Fruit fly (Drosophila melanogaster) whole organism, embryonic: ENCODE measurements around the gene cana.

Experiments used
- Aef1 ChIP-seq: fragments of 200-800 bp; sonication (Bioruptor generic); IDR thresholded peaks from 3 replicates; pipeline ENCODE4 v1.3.6; 2022; ENCODE audit warnings: missing biosample characterization, missing genetic modification characterization
- BEAF-32 ChIP-seq: fragments of 200-800 bp; sonication (Bioruptor generic); optimal IDR thresholded peaks from 3 replicates; lab custom pipeline; 2017; ENCODE audit warnings: missing biosample characterization, missing genetic modification characterization, mild to moderate bottlenecking, moderate library complexity, missing genetic modification reagents
- CG10543 ChIP-seq: fragments of 200-800 bp; sonication (Bioruptor generic); optimal IDR thresholded peaks from 3 replicates; lab custom pipeline; 2017; ENCODE audit warnings: missing biosample characterization, mild to moderate bottlenecking, missing genetic modification characterization, moderate library complexity
- CG12299 ChIP-seq: fragments of 200-800 bp; sonication (Bioruptor generic); optimal IDR thresholded peaks from 2 replicates; lab custom pipeline; 2018; ENCODE audit warnings: missing biosample characterization, mild to moderate bottlenecking, missing genetic modification characterization
- CG12659 ChIP-seq: fragments of 200-800 bp; sonication (Bioruptor generic); optimal IDR thresholded peaks from 3 replicates; lab custom pipeline; 2017; ENCODE audit warnings: mild to moderate bottlenecking, missing biosample characterization, missing genetic modification reagents, missing genetic modification characterization
- CG13123 ChIP-seq: fragments of 200-800 bp; sonication (Bioruptor generic); optimal IDR thresholded peaks from 2 replicates; lab custom pipeline; 2016; ENCODE audit warnings: missing biosample characterization, missing genetic modification characterization
- CG14667 ChIP-seq: fragments of 200-800 bp; sonication (Bioruptor generic); IDR thresholded peaks from 2 replicates; pipeline ENCODE4 v1.3.6; 2022; ENCODE audit warnings: missing biosample characterization, missing genetic modification characterization
- CG14710 ChIP-seq: fragments of 200-800 bp; sonication (Bioruptor generic); optimal IDR thresholded peaks from 3 replicates; lab custom pipeline; 2019; ENCODE audit warnings: missing biosample characterization, mild to moderate bottlenecking, missing genetic modification characterization, moderate library complexity
- CG15514 ChIP-seq: fragments of 200-800 bp; sonication (Bioruptor generic); optimal IDR thresholded peaks from 3 replicates; lab custom pipeline; 2017; ENCODE audit warnings: missing biosample characterization, missing genetic modification characterization, mild to moderate bottlenecking, moderate library complexity, missing genetic modification reagents
- CG17385 ChIP-seq: fragments of 200-800 bp; sonication (Bioruptor generic); optimal IDR thresholded peaks from 3 replicates; lab custom pipeline; 2018; ENCODE audit warnings: missing biosample characterization, mild to moderate bottlenecking, missing genetic modification characterization
- CG18619 ChIP-seq: fragments of 200-800 bp; sonication (Bioruptor generic); optimal IDR thresholded peaks from 3 replicates; lab custom pipeline; 2017; ENCODE audit warnings: missing biosample characterization, mild to moderate bottlenecking, missing genetic modification characterization
- CG34422 ChIP-seq: fragments of 200-800 bp; sonication (Bioruptor generic); IDR thresholded peaks from 3 replicates; pipeline ENCODE4 v1.3.6; 2022; ENCODE audit warnings: missing biosample characterization, missing genetic modification characterization
- CG3726 ChIP-seq: fragments of 200-800 bp; sonication (Bioruptor generic); IDR thresholded peaks from 3 replicates; pipeline ENCODE4, ENCODE4 v1.3.6; 2022; ENCODE audit warnings: missing biosample characterization, missing genetic modification characterization
- Camta ChIP-seq: fragments of 200-800 bp; sonication (Bioruptor generic); optimal IDR thresholded peaks from 2 replicates; lab custom pipeline; 2016; ENCODE audit warnings: missing biosample characterization, missing genetic modification characterization
- CrebB ChIP-seq: fragments of 200-800 bp; sonication (Bioruptor generic); optimal IDR thresholded peaks from 3 replicates; lab custom pipeline; 2018; ENCODE audit warnings: missing biosample characterization, mild to moderate bottlenecking, missing genetic modification characterization
- D ChIP-seq, 2 experiments: fragments of 200-800 bp in 1 of 2; fragments of >200 bp in 1 of 2; sonication (Bioruptor generic) in 1 of 2; optimal IDR thresholded peaks; 2 replicates in 1 of 2; 3 replicates in 1 of 2; lab custom pipeline; 2017; ENCODE audit warnings: mild to moderate bottlenecking in 1 of 2, missing biosample characterization in 1 of 2, missing genetic modification characterization in 1 of 2, missing genetic modification reagents in 1 of 2
- Dref ChIP-seq: fragments of 200-800 bp; sonication (Bioruptor generic); IDR thresholded peaks from 2 replicates; pipeline ENCODE4 v1.3.6; 2022; ENCODE audit warnings: missing biosample characterization, missing genetic modification characterization
- E2f2 ChIP-seq: fragments of 200-800 bp; sonication (Bioruptor generic); IDR thresholded peaks from 2 replicates; pipeline ENCODE4 v1.3.6; 2022; ENCODE audit warnings: missing biosample characterization, missing genetic modification characterization
- Ets97D ChIP-seq: fragments of 200-800 bp; sonication (Bioruptor generic); optimal IDR thresholded peaks from 3 replicates; lab custom pipeline; 2016; ENCODE audit warnings: missing biosample characterization, missing genetic modification characterization
- Fer1 ChIP-seq: fragments of 200-800 bp; sonication (Bioruptor generic); optimal IDR thresholded peaks from 2 replicates; lab custom pipeline; 2017; ENCODE audit warnings: missing biosample characterization, mild to moderate bottlenecking, missing genetic modification characterization
- H2.0 ChIP-seq: fragments of 200-800 bp; sonication (Bioruptor generic); IDR thresholded peaks from 2 replicates; pipeline ENCODE4 v1.3.6; 2022; ENCODE audit warnings: missing biosample characterization, missing genetic modification characterization
- Hey ChIP-seq: fragments of 200-800 bp; sonication (Bioruptor generic); optimal IDR thresholded peaks from 3 replicates; lab custom pipeline; 2018; ENCODE audit warnings: missing biosample characterization, mild to moderate bottlenecking, missing genetic modification characterization
- HmgD ChIP-seq: fragments of 200-800 bp; sonication (Bioruptor generic); optimal IDR thresholded peaks from 3 replicates; lab custom pipeline; 2016; ENCODE audit warnings: missing biosample characterization, missing genetic modification characterization
- HmgZ ChIP-seq: fragments of 200-800 bp; sonication (Bioruptor generic); optimal IDR thresholded peaks from 2 replicates; lab custom pipeline; 2018; ENCODE audit warnings: missing biosample characterization, mild to moderate bottlenecking, missing genetic modification characterization
- Hr78 ChIP-seq, 2 experiments: fragments of 200-800 bp in 1 of 2; fragments of >200 bp in 1 of 2; sonication (Bioruptor generic) in 1 of 2; optimal IDR thresholded peaks; 2 replicates each; lab custom pipeline; 2017 to 2019; ENCODE audit warnings: missing biosample characterization in 2 of 2, missing genetic modification characterization in 2 of 2, mild to moderate bottlenecking in 1 of 2, moderate library complexity in 1 of 2
- Kr ChIP-seq: fragments of 200-800 bp; sonication (Bioruptor generic); optimal IDR thresholded peaks from 2 replicates; lab custom pipeline; 2017; ENCODE audit warnings: missing biosample characterization, mild to moderate bottlenecking, missing genetic modification characterization
- Lpt ChIP-seq: fragments of >200 bp; optimal IDR thresholded peaks from 2 replicates; lab custom pipeline; 2018; ENCODE audit warnings: missing biosample characterization, missing genetic modification characterization
- MBD-R2 ChIP-seq: fragments of 200-800 bp; sonication (Bioruptor generic); IDR thresholded peaks from 2 replicates; pipeline ENCODE4 v1.3.6; 2022; ENCODE audit warnings: missing biosample characterization, missing genetic modification characterization
- NC2β ChIP-seq: fragments of 200-800 bp; sonication (Bioruptor generic); optimal IDR thresholded peaks from 2 replicates; lab custom pipeline; 2016; ENCODE audit warnings: missing biosample characterization, missing genetic modification characterization
- Ravus ChIP-seq: fragments of 200-800 bp; sonication (Bioruptor generic); IDR thresholded peaks from 2 replicates; pipeline ENCODE4 v1.3.6; 2022; ENCODE audit warnings: missing biosample characterization, missing genetic modification characterization
- Scr ChIP-seq: fragments of 200-800 bp; sonication (Bioruptor generic); IDR thresholded peaks from 2 replicates; pipeline ENCODE4 v1.3.6; 2022; ENCODE audit warnings: missing biosample characterization, missing genetic modification characterization; ENCODE audit not compliant: partially characterized antibody
- Sin3A ChIP-seq: fragments of >200 bp; optimal IDR thresholded peaks from 2 replicates; lab custom pipeline; 2018
- Sry-δ ChIP-seq: fragments of 200-800 bp; sonication (Bioruptor generic); optimal IDR thresholded peaks from 2 replicates; lab custom pipeline; 2016; ENCODE audit warnings: missing biosample characterization, missing genetic modification characterization
- Vsx1 ChIP-seq: fragments of 200-800 bp; sonication (Bioruptor generic); optimal IDR thresholded peaks from 2 replicates; lab custom pipeline; 2017; ENCODE audit warnings: missing biosample characterization, mild to moderate bottlenecking, missing genetic modification characterization, missing genetic modification reagents
- ara ChIP-seq: fragments of 200-800 bp; sonication (Bioruptor generic); IDR thresholded peaks from 2 replicates; pipeline ENCODE4 v1.3.6; 2022; ENCODE audit warnings: missing biosample characterization, missing genetic modification characterization
- btn ChIP-seq: fragments of 200-800 bp; sonication (Bioruptor generic); optimal IDR thresholded peaks from 2 replicates; lab custom pipeline; 2016; ENCODE audit warnings: missing biosample characterization, missing genetic modification characterization
- chm ChIP-seq: fragments of 200-800 bp; sonication (Bioruptor generic); IDR thresholded peaks from 2 replicates; pipeline ENCODE4 v1.3.6; 2022; ENCODE audit warnings: missing biosample characterization, missing genetic modification characterization
- ci ChIP-seq: fragments of 200-800 bp; sonication (Bioruptor generic); IDR thresholded peaks from 3 replicates; pipeline ENCODE4 v1.3.6; 2022; ENCODE audit warnings: missing biosample characterization, missing genetic modification characterization
- esg ChIP-seq: fragments of 200-800 bp; sonication (Bioruptor generic); conservative IDR thresholded peaks from 2 replicates; pipeline ENCODE4 v1.3.6; 2022; ENCODE audit warnings: missing biosample characterization, missing genetic modification characterization
- exex ChIP-seq: fragments of 200-800 bp; sonication (Bioruptor generic); optimal IDR thresholded peaks from 4 replicates; lab custom pipeline; 2018; ENCODE audit warnings: missing biosample characterization, mild to moderate bottlenecking, missing genetic modification characterization, moderate library complexity
- fd102C ChIP-seq: fragments of 200-800 bp; sonication (Bioruptor generic); optimal IDR thresholded peaks from 2 replicates; lab custom pipeline; 2018; ENCODE audit warnings: missing biosample characterization, mild to moderate bottlenecking, missing genetic modification characterization, moderate library complexity
- ftz-f1 ChIP-seq: fragments of 200-800 bp; sonication (Bioruptor generic); optimal IDR thresholded peaks from 2 replicates; lab custom pipeline; 2016; ENCODE audit warnings: missing biosample characterization, missing genetic modification characterization
- gfzf ChIP-seq: fragments of 200-800 bp; sonication (Bioruptor generic); optimal IDR thresholded peaks from 2 replicates; lab custom pipeline; 2016; ENCODE audit warnings: missing biosample characterization, mild to moderate bottlenecking, missing genetic modification characterization, moderate library complexity
- gsb-n ChIP-seq: fragments of 200-800 bp; sonication (Bioruptor generic); optimal IDR thresholded peaks from 3 replicates; lab custom pipeline; 2018; ENCODE audit warnings: missing biosample characterization, mild to moderate bottlenecking, missing genetic modification characterization
- nmo ChIP-seq: fragments of 200-800 bp; sonication (Bioruptor generic); optimal IDR thresholded peaks from 2 replicates; lab custom pipeline; 2018; ENCODE audit warnings: missing biosample characterization, mild to moderate bottlenecking, missing genetic modification characterization, moderate library complexity
- row ChIP-seq: fragments of 200-800 bp; sonication (Bioruptor generic); IDR thresholded peaks from 3 replicates; pipeline ENCODE4 v1.3.6; 2022; ENCODE audit warnings: missing biosample characterization, missing genetic modification characterization
- sens ChIP-seq: fragments of 200-800 bp; sonication (Bioruptor generic); peaks from one replicate; lab custom pipeline; 2016; ENCODE audit warnings: missing biosample characterization, missing genetic modification characterization
- seq ChIP-seq: fragments of 200-800 bp; sonication (Bioruptor generic); IDR thresholded peaks from 2 replicates; pipeline ENCODE4 v1.3.6; 2022; ENCODE audit warnings: missing biosample characterization, missing genetic modification characterization
- stwl ChIP-seq: fragments of 200-800 bp; sonication (Bioruptor generic); optimal IDR thresholded peaks from 3 replicates; lab custom pipeline; 2018; ENCODE audit warnings: missing biosample characterization, mild to moderate bottlenecking, missing genetic modification characterization, moderate library complexity
- unc-4 ChIP-seq: fragments of 200-800 bp; sonication (Bioruptor generic); IDR thresholded peaks from 2 replicates; pipeline ENCODE4 v1.3.6; 2022; ENCODE audit warnings: missing biosample characterization, missing genetic modification characterization; ENCODE audit not compliant: partially characterized antibody

cana gene

dm6 chr2L:11280090-11280489, 10.5 kb downstream of the cana start, which contains the start of gene Ppt2 (continued):
- TF ChIP-seq gfzf (peak; percentile 68), esg (no peak), CG17385 (peak; percentile 99), Dref (GFP tag; lab: Robert Waterston, UW) (peak; percentile 50), Ets97D (GFP tag; lab: Kevin White, UChicago) (peak; percentile 52), HmgD (GFP tag; lab: Kevin White, UChicago) (peak; percentile 71), Aef1 (GFP tag; lab: Robert Waterston, UW) (peak; percentile 52; the same call in 1 of the 3 replicates), ara (no peak), CG14710 (peak; percentile 30), nmo (GFP tag; lab: Kevin White, UChicago) (peak; percentile 13), seq (GFP tag; lab: Robert Waterston, UW) (no peak), gsb-n (tag; lab: Kevin White, UChicago) (peak; percentile 49), HmgZ (tag; lab: Kevin White, UChicago) (peak; percentile 83), CG13123 (GFP tag; lab: Kevin White, UChicago) (no peak), Camta (GFP tag; lab: Kevin White, UChicago) (no peak), CG3726 (no peak), unc-4 (GFP tag; lab: Robert Waterston, UW) (0 out of 2 replicates have a peak, but pooled peaks have one; percentile 13), stwl (peak; percentile 65), Fer1 (GFP tag; lab: Kevin White, UChicago) (no peak), chm (0 out of 2 replicates have a peak, but pooled peaks have one; percentile 7), E2f2 (GFP tag; lab: Robert Waterston, UW) (peak; percentile 93), BEAF-32 (GFP tag; lab: Kevin White, UChicago) (peak; percentile 32), Vsx1 (GFP tag; lab: Kevin White, UChicago) (peak; percentile 100), Sry-δ (GFP tag; lab: Kevin White, UChicago) (peak; percentile 9), Sin3A (lab: Kevin White, UChicago) (peak; percentile 41), CG15514 (peak; percentile 64), Ravus (GFP tag; lab: Robert Waterston, UW) (no peak), fd102C (no peak), CG34422 (GFP tag; lab: Robert Waterston, UW) (peak; percentile 62; the same call in 1 of the 3 replicates), CG12299 (tag; lab: Kevin White, UChicago) (no peak), ci (GFP tag; lab: Robert Waterston, UW) (no peak), CG18619 (GFP tag; lab: Kevin White, UChicago) (no peak), Kr (no peak), Scr (GFP tag; lab: Robert Waterston, UW) (peak; percentile 21; the same call in 1 of the 2 replicates), Hr78 (GFP tag; optimal IDR thresholded peaks at IDR 0.05; lab: Kevin White, UChicago) (no peak), row (GFP tag; lab: Robert Waterston, UW) (0 out of 3 replicates have a peak, but pooled peaks have one; percentile 24), exex (tag; lab: Kevin White, UChicago) (no peak), MBD-R2 (peak; percentile 73), NC2β (GFP tag; lab: Kevin White, UChicago) (no peak), H2.0 (GFP tag; lab: Robert Waterston, UW) (no peak), CG10543 (peak; percentile 8), CG12659 (GFP tag; lab: Kevin White, UChicago) (peak; percentile 49), sens (GFP tag; lab: Kevin White, UChicago) (peak; percentile 57), CG14667 (GFP tag; lab: Robert Waterston, UW) (no peak), CrebB (tag; lab: Kevin White, UChicago) (peak; percentile 20), Hey (tag; lab: Kevin White, UChicago) (no peak), D (optimal IDR thresholded peaks at IDR 0.05; lab: Kevin White, UChicago) (peak; percentile 33), D (GFP tag; optimal IDR thresholded peaks at IDR 0.05; lab: Kevin White, UChicago) (no peak), ftz-f1 (GFP tag; lab: Kevin White, UChicago) (peak; percentile 74), btn (GFP tag; lab: Kevin White, UChicago) (no peak), Lpt (no peak)
